Fruit fly (Drosophila melanogaster) whole organism, embryonic: ENCODE measurements around the gene Tsp68C.

Source experiments
- Adf1 ChIP-seq: fragments of 200-800 bp; sonication (Bioruptor generic); IDR thresholded peaks from 2 replicates; pipeline ENCODE4 v1.3.6; 2022; ENCODE audit warnings: missing biosample characterization, missing genetic modification characterization
- Antp ChIP-seq: fragments of 200-800 bp; sonication (Bioruptor generic); optimal IDR thresholded peaks from 3 replicates; lab custom pipeline; 2016; ENCODE audit warnings: missing biosample characterization, missing genetic modification characterization
- Atf-2 ChIP-seq: fragments of 200-800 bp; sonication (Bioruptor generic); optimal IDR thresholded peaks from 2 replicates; lab custom pipeline; 2016; ENCODE audit warnings: missing biosample characterization, missing genetic modification characterization
- Bgb ChIP-seq: fragments of 200-800 bp; sonication (Bioruptor generic); IDR thresholded peaks from 2 replicates; pipeline ENCODE4 v1.3.6; 2022; ENCODE audit warnings: missing biosample characterization, missing genetic modification characterization; ENCODE audit not compliant: partially characterized antibody
- Blimp-1 ChIP-seq: fragments of 200-800 bp; sonication (Bioruptor generic); optimal IDR thresholded peaks from 3 replicates; lab custom pipeline; 2018; ENCODE audit warnings: missing biosample characterization, missing genetic modification characterization, mild to moderate bottlenecking, moderate library complexity, missing genetic modification reagents
- CG10462 ChIP-seq: fragments of 200-800 bp; sonication (Bioruptor generic); optimal IDR thresholded peaks from 2 replicates; lab custom pipeline; 2016; ENCODE audit warnings: missing biosample characterization, missing genetic modification characterization
- CG11560 ChIP-seq: fragments of 200-800 bp; sonication (Bioruptor generic); IDR thresholded peaks from 3 replicates; pipeline ENCODE4 v1.3.6; 2022; ENCODE audit warnings: missing biosample characterization, missing genetic modification characterization
- CG11695 ChIP-seq: fragments of 200-800 bp; sonication (Bioruptor generic); IDR thresholded peaks from 3 replicates; pipeline ENCODE4 v1.3.6; 2022; ENCODE audit warnings: missing biosample characterization, missing genetic modification characterization
- CG11696 ChIP-seq: fragments of 200-800 bp; sonication (Bioruptor generic); IDR thresholded peaks from 2 replicates; pipeline ENCODE4 v1.3.6; 2022; ENCODE audit warnings: missing biosample characterization, missing genetic modification characterization
- CG15011 ChIP-seq: fragments of 200-800 bp; sonication (Bioruptor generic); optimal IDR thresholded peaks from 3 replicates; lab custom pipeline; 2018; ENCODE audit warnings: missing biosample characterization, mild to moderate bottlenecking, missing genetic modification characterization
- CG1529 ChIP-seq: fragments of 200-800 bp; sonication (Bioruptor generic); optimal IDR thresholded peaks from 3 replicates; lab custom pipeline; 2018; ENCODE audit warnings: missing biosample characterization, missing genetic modification characterization
- CG2712 ChIP-seq: fragments of 200-800 bp; optimal IDR thresholded peaks from 3 replicates; lab custom pipeline; 2019; ENCODE audit warnings: missing biosample characterization, mild to moderate bottlenecking, missing genetic modification characterization, moderate library complexity
- CG2889 ChIP-seq: fragments of 200-800 bp; sonication (Bioruptor generic); IDR thresholded peaks from 3 replicates; pipeline ENCODE4 v1.3.6; 2022; ENCODE audit warnings: missing biosample characterization, missing genetic modification characterization
- CG31441 ChIP-seq: fragments of 200-800 bp; sonication (Bioruptor generic); IDR thresholded peaks from 2 replicates; pipeline ENCODE4 v1.3.6; 2022; ENCODE audit warnings: missing biosample characterization, missing genetic modification characterization
- CG4328 ChIP-seq: fragments of 200-800 bp; sonication (Bioruptor generic); optimal IDR thresholded peaks from 3 replicates; lab custom pipeline; 2017; ENCODE audit warnings: missing biosample characterization, missing genetic modification reagents, missing genetic modification characterization
- CG5180 ChIP-seq: fragments of 200-800 bp; sonication (Bioruptor generic); optimal IDR thresholded peaks from 3 replicates; lab custom pipeline; 2017; ENCODE audit warnings: missing biosample characterization, missing genetic modification characterization, mild to moderate bottlenecking, moderate library complexity, missing genetic modification reagents
- CG6175 ChIP-seq: fragments of 200-800 bp; sonication (Bioruptor generic); IDR thresholded peaks from 3 replicates; pipeline ENCODE4 v1.3.6; 2022; ENCODE audit warnings: missing biosample characterization, missing genetic modification characterization
- CG6654 ChIP-seq: fragments of 200-800 bp; sonication (Bioruptor generic); optimal IDR thresholded peaks from 2 replicates; lab custom pipeline; 2017; ENCODE audit warnings: missing biosample characterization, mild to moderate bottlenecking, missing genetic modification characterization
- CG6791 ChIP-seq: fragments of 200-800 bp; sonication (Bioruptor generic); IDR thresholded peaks from 3 replicates; pipeline ENCODE4 v1.3.6; 2022; ENCODE audit warnings: missing biosample characterization, missing genetic modification characterization; ENCODE audit not compliant: partially characterized antibody
- CG6813 ChIP-seq: fragments of 200-800 bp; sonication (Bioruptor generic); optimal IDR thresholded peaks from 2 replicates; lab custom pipeline; 2017; ENCODE audit warnings: missing biosample characterization, missing genetic modification characterization, mild to moderate bottlenecking, moderate library complexity, missing genetic modification reagents
- CG7786 ChIP-seq: fragments of 200-800 bp; sonication (Bioruptor generic); optimal IDR thresholded peaks from 2 replicates; lab custom pipeline; 2016; ENCODE audit warnings: missing biosample characterization, missing genetic modification characterization
- Dref ChIP-seq: fragments of 200-800 bp; sonication (Bioruptor generic); IDR thresholded peaks from 2 replicates; pipeline ENCODE4 v1.3.6; 2022; ENCODE audit warnings: missing biosample characterization, missing genetic modification characterization
- ERR ChIP-seq: fragments of 200-800 bp; sonication (Bioruptor generic); optimal IDR thresholded peaks from 2 replicates; lab custom pipeline; 2016; ENCODE audit warnings: missing biosample characterization, missing genetic modification characterization
- Ets97D ChIP-seq: fragments of 200-800 bp; sonication (Bioruptor generic); optimal IDR thresholded peaks from 3 replicates; lab custom pipeline; 2016; ENCODE audit warnings: missing biosample characterization, missing genetic modification characterization
- Gsc ChIP-seq: fragments of 200-800 bp; sonication (Bioruptor generic); IDR thresholded peaks from 2 replicates; pipeline ENCODE4 v1.3.6; 2022; ENCODE audit warnings: missing biosample characterization, missing genetic modification characterization
- Gug ChIP-seq: fragments of 200-800 bp; sonication (Bioruptor generic); IDR thresholded peaks from 4 replicates; pipeline ENCODE4 v1.3.6; 2022; ENCODE audit warnings: missing biosample characterization, missing genetic modification characterization
- Hey ChIP-seq: fragments of 200-800 bp; sonication (Bioruptor generic); optimal IDR thresholded peaks from 3 replicates; lab custom pipeline; 2018; ENCODE audit warnings: missing biosample characterization, mild to moderate bottlenecking, missing genetic modification characterization
- MESR4 ChIP-seq: fragments of 200-800 bp; sonication (Bioruptor generic); optimal IDR thresholded peaks from 2 replicates; lab custom pipeline; 2018; ENCODE audit warnings: missing biosample characterization, mild to moderate bottlenecking, missing genetic modification characterization, moderate library complexity
- Mes4 ChIP-seq: fragments of 200-800 bp; sonication (Bioruptor generic); optimal IDR thresholded peaks from 2 replicates; lab custom pipeline; 2016; ENCODE audit warnings: missing biosample characterization, missing genetic modification characterization
- Mrtf ChIP-seq: fragments of 200-800 bp; sonication (Bioruptor generic); IDR thresholded peaks from 3 replicates; pipeline ENCODE4 v1.3.6; 2022; ENCODE audit warnings: missing biosample characterization, missing genetic modification characterization
- NK7.1 ChIP-seq: fragments of 200-800 bp; sonication (Bioruptor generic); optimal IDR thresholded peaks from 3 replicates; lab custom pipeline; 2016; ENCODE audit warnings: missing biosample characterization, missing genetic modification characterization
- Optix ChIP-seq: fragments of 200-800 bp; sonication (Bioruptor generic); IDR thresholded peaks from 3 replicates; pipeline ENCODE4 v1.3.6; 2022; ENCODE audit warnings: missing biosample characterization, missing genetic modification characterization
- Scr ChIP-seq: fragments of 200-800 bp; sonication (Bioruptor generic); IDR thresholded peaks from 2 replicates; pipeline ENCODE4 v1.3.6; 2022; ENCODE audit warnings: missing biosample characterization, missing genetic modification characterization; ENCODE audit not compliant: partially characterized antibody
- Side ChIP-seq: fragments of 200-800 bp; sonication (Bioruptor generic); optimal IDR thresholded peaks from 2 replicates; lab custom pipeline; 2016; ENCODE audit warnings: missing biosample characterization, missing genetic modification characterization
- Stat92E ChIP-seq, 3 experiments: fragments of >200 bp in 2 of 3; fragments of 200-800 bp in 1 of 3; sonication (Bioruptor generic) in 1 of 3; optimal IDR thresholded peaks; 2 replicates each; lab custom pipeline; 2017 to 2019; ENCODE audit warnings: missing biosample characterization in 3 of 3, missing genetic modification characterization in 3 of 3, mild to moderate bottlenecking in 1 of 3, moderate library complexity in 1 of 3
- bigmax ChIP-seq: fragments of 200-800 bp; sonication (Bioruptor generic); optimal IDR thresholded peaks from 2 replicates; lab custom pipeline; 2018; ENCODE audit warnings: missing biosample characterization, mild to moderate bottlenecking, missing genetic modification characterization
- crc ChIP-seq: fragments of 200-800 bp; sonication (Bioruptor generic); optimal IDR thresholded peaks from 2 replicates; lab custom pipeline; 2016; ENCODE audit warnings: missing biosample characterization, missing genetic modification characterization
- croc ChIP-seq: fragments of 200-800 bp; sonication (Bioruptor generic); conservative IDR thresholded peaks from 3 replicates; pipeline ENCODE4 v1.3.6; 2022; ENCODE audit warnings: missing biosample characterization, missing genetic modification characterization
- dmrt11E ChIP-seq: fragments of 200-800 bp; sonication (Bioruptor generic); optimal IDR thresholded peaks from 3 replicates; lab custom pipeline; 2018; ENCODE audit warnings: missing biosample characterization, mild to moderate bottlenecking, missing genetic modification characterization, moderate library complexity
- eve ChIP-seq, 2 experiments: fragments of >200 bp; optimal IDR thresholded peaks; 2 replicates each; lab custom pipeline; 2017; ENCODE audit warnings: missing biosample characterization in 2 of 2, missing genetic modification characterization in 2 of 2
- ftz-f1 ChIP-seq: fragments of 200-800 bp; sonication (Bioruptor generic); optimal IDR thresholded peaks from 2 replicates; lab custom pipeline; 2016; ENCODE audit warnings: missing biosample characterization, missing genetic modification characterization
- gcm2 ChIP-seq: fragments of 200-800 bp; sonication (Bioruptor generic); optimal IDR thresholded peaks from 2 replicates; lab custom pipeline; 2016; ENCODE audit warnings: missing biosample characterization, missing genetic modification characterization
- hth ChIP-seq: fragments of >200 bp; optimal IDR thresholded peaks from 2 replicates; lab custom pipeline; 2017; ENCODE audit warnings: inconsistent platforms
- jing ChIP-seq: fragments of 200-800 bp; sonication (Bioruptor generic); optimal IDR thresholded peaks from 2 replicates; lab custom pipeline; 2018; ENCODE audit warnings: missing biosample characterization, mild to moderate bottlenecking, missing genetic modification characterization
- otp ChIP-seq: fragments of 200-800 bp; sonication (Bioruptor generic); IDR thresholded peaks from 3 replicates; pipeline ENCODE4, ENCODE4 v1.3.6; 2022; ENCODE audit warnings: missing biosample characterization, missing genetic modification characterization
- prd ChIP-seq, 3 experiments: fragments of >200 bp in 2 of 3; fragments of 200-800 bp in 1 of 3; sonication (Bioruptor generic) in 1 of 3; optimal IDR thresholded peaks in 2 of 3; IDR thresholded peaks in 1 of 3; 2 replicates in 2 of 3; 3 replicates in 1 of 3; pipeline versions ENCODE4 v1.3.6 to Lab custom; 2017 to 2022; ENCODE audit warnings: missing biosample characterization in 1 of 3, missing genetic modification characterization in 1 of 3
- ro ChIP-seq: fragments of 200-800 bp; sonication (Bioruptor generic); IDR thresholded peaks from 2 replicates; pipeline ENCODE4 v1.3.6; 2022; ENCODE audit warnings: missing biosample characterization, missing genetic modification characterization
- schlank ChIP-seq: fragments of 200-800 bp; sonication (Bioruptor generic); optimal IDR thresholded peaks from 2 replicates; lab custom pipeline; 2018; ENCODE audit warnings: missing biosample characterization, mild to moderate bottlenecking, missing genetic modification characterization
- sisA ChIP-seq: fragments of 200-800 bp; sonication (Bioruptor generic); IDR thresholded peaks from 2 replicates; pipeline ENCODE4 v1.3.6; 2022; ENCODE audit warnings: missing biosample characterization, missing genetic modification characterization
- sna ChIP-seq: fragments of 200-800 bp; sonication (Bioruptor generic); IDR thresholded peaks from 2 replicates; pipeline ENCODE4 v1.3.6; 2022; ENCODE audit warnings: missing biosample characterization, missing genetic modification characterization; ENCODE audit not compliant: partially characterized antibody
- vfl ChIP-seq: fragments of 200-800 bp; sonication (Bioruptor generic); optimal IDR thresholded peaks from 2 replicates; lab custom pipeline; 2016; ENCODE audit warnings: missing biosample characterization, missing genetic modification characterization
- zen2 ChIP-seq: fragments of 200-800 bp; sonication (Bioruptor generic); IDR thresholded peaks from 3 replicates; pipeline ENCODE4 v1.3.6; 2022; ENCODE audit warnings: missing biosample characterization, missing genetic modification characterization; ENCODE audit not compliant: partially characterized antibody

The Tsp68C gene

dm6 chr3L:13865484-13865883 is 22.0 kb downstream of the Tsp68C start (continued):
- peak; percentile 63 for TF ChIP-seq bigmax (GFP tag; lab: Kevin White, UChicago)
- no peak for TF ChIP-seq zen2 (GFP tag; lab: Robert Waterston, UW)
- TF ChIP-seq eve (GFP tag; optimal IDR thresholded peaks at IDR 0.05; lab: Kevin White, UChicago): peak in 1 of 2 experiments; percentile 39
- no peak for TF ChIP-seq CG6175 (GFP tag; lab: Robert Waterston, UW)
- no peak for TF ChIP-seq Adf1 (GFP tag; lab: Robert Waterston, UW)
- no peak for TF ChIP-seq Antp
- no peak for TF ChIP-seq vfl
- peak; percentile 59 for TF ChIP-seq CG15011
- peak; percentile 38; the same call in 1 of the 3 replicates for TF ChIP-seq otp (GFP tag; lab: Robert Waterston, UW)
- TF ChIP-seq CG11560 (tag; lab: Robert Waterston, UW): no peak
- TF ChIP-seq CG6791 (GFP tag; lab: Robert Waterston, UW): no peak
- peak; percentile 4 for TF ChIP-seq schlank (tag; lab: Kevin White, UChicago)
- peak; percentile 49 for TF ChIP-seq Hey
- TF ChIP-seq prd (optimal IDR thresholded peaks at IDR 0.05; lab: Kevin White, UChicago): no peak
- no peak for TF ChIP-seq prd (GFP tag; IDR thresholded peaks at IDR 0.05; lab: Robert Waterston, UW)
- no peak for TF ChIP-seq gcm2
- peak; percentile 80 for TF ChIP-seq CG2712
- TF ChIP-seq Bgb (GFP tag; lab: Robert Waterston, UW): no peak
- TF ChIP-seq sna (GFP tag; lab: Robert Waterston, UW): no peak
- no peak for TF ChIP-seq sisA (GFP tag; lab: Robert Waterston, UW)
- TF ChIP-seq CG11695 (GFP tag; lab: Robert Waterston, UW): peak; percentile 33; the same call in 1 of the 3 replicates
- TF ChIP-seq Gsc (GFP tag; lab: Robert Waterston, UW): no peak
- peak; percentile 18 for TF ChIP-seq NK7.1 (GFP tag; lab: Kevin White, UChicago)
- peak; percentile 26 for TF ChIP-seq crc (GFP tag; lab: Kevin White, UChicago)
- no peak for TF ChIP-seq CG2889
- TF ChIP-seq MESR4 (GFP tag; lab: Kevin White, UChicago): peak; percentile 15
- no peak for TF ChIP-seq Ets97D (GFP tag; lab: Kevin White, UChicago)
- peak; percentile 71 for TF ChIP-seq CG31441 (GFP tag; lab: Robert Waterston, UW)
- peak; percentile 82 for TF ChIP-seq Blimp-1 (GFP tag; lab: Kevin White, UChicago)
- no peak for TF ChIP-seq ro (GFP tag; lab: Robert Waterston, UW)
- TF ChIP-seq Mrtf: no peak
- TF ChIP-seq croc (GFP tag; lab: Robert Waterston, UW): no peak
- peak; percentile 41; the same call in 1 of the 2 replicates for TF ChIP-seq CG11696 (GFP tag; lab: Robert Waterston, UW)
- TF ChIP-seq CG10462: peak; percentile 57

dm6 chr3L:13866270-13866669 is 22.8 kb downstream of the Tsp68C start:
- TF ChIP-seq Optix (no peak), Gug (GFP tag; lab: Robert Waterston, UW) (no peak), sna (GFP tag; lab: Robert Waterston, UW) (0 out of 2 replicates have a peak, but pooled peaks have one; percentile 7), Atf-2 (no peak), CG7786 (GFP tag; lab: Kevin White, UChicago) (no peak), ERR (peak; percentile 64), ftz-f1 (GFP tag; lab: Kevin White, UChicago) (peak; percentile 88), Ets97D (GFP tag; lab: Kevin White, UChicago) (no peak), CG6654 (no peak), CG1529 (GFP tag; lab: Kevin White, UChicago) (no peak), Scr (GFP tag; lab: Robert Waterston, UW) (no peak), jing (GFP tag; lab: Kevin White, UChicago) (no peak), Dref (GFP tag; lab: Robert Waterston, UW) (0 out of 2 replicates have a peak, but pooled peaks have one; percentile 16), CG4328 (GFP tag; lab: Kevin White, UChicago) (no peak), Mes4 (GFP tag; lab: Kevin White, UChicago) (no peak), hth (lab: Kevin White, UChicago) (no peak), CG6813 (GFP tag; lab: Kevin White, UChicago) (no peak), dmrt11E (tag; lab: Kevin White, UChicago) (no peak), CG5180 (no peak), Stat92E (GFP tag; optimal IDR thresholded peaks at IDR 0.05; lab: Kevin White, UChicago) (no peak), Side (no peak)
